Worm (Caenorhabditis elegans): ENCODE measurements around the gene Y38E10A.3.

Y38E10A.3 gene

DNA sequence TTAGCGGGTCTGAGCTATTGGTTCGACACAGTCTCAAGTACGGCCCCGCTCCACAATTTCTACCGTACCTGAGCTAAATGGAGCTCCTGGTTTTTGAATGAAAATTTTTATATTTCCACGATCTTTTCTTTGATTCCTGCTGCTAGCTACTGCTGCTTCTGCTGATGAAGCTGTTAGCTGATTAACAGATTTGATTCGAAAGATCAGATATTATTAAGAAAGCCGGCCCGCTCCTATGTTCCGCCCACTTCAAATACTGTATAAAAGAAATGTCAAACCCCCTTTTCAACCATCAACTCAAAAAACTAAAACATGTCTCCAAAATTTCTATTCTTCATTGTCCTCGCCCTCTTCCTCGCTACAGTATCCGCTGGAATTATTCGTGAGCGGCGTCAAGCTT, 43.0 kb upstream of the Y38E10A.3 start, which contains the start of gene nspe-3:
Gene nspe-3 (plus strand): TSS at position 301 of the 400 bp plus-strand sequence.
- TF ChIP-seq ttx-3 (tag; optimal IDR thresholded peaks at IDR 0.05) (no peak), eyg-1 (tag; optimal IDR thresholded peaks at IDR 0.05) (no peak), hlh-8 (tag; optimal IDR thresholded peaks at IDR 0.05) (no peak), pqm-1 (tag; optimal IDR thresholded peaks at IDR 0.05) (no peak), ceh-30 (tag; optimal IDR thresholded peaks at IDR 0.05) (no peak), ceh-31 (tag; optimal IDR thresholded peaks at IDR 0.05) (no peak), hlh-6 (tag; optimal IDR thresholded peaks at IDR 0.05) (no peak), gmeb-2 (tag; optimal IDR thresholded peaks at IDR 0.05) (no peak), npax-4 (tag; optimal IDR thresholded peaks at IDR 0.05) (no peak), ztf-16 (tag; optimal IDR thresholded peaks at IDR 0.05) (no peak), hlh-15 (tag; optimal IDR thresholded peaks at IDR 0.05) (no peak), fkh-10 (GFP tag; optimal IDR thresholded peaks at IDR 0.05) (no peak), tbx-2 (tag; optimal IDR thresholded peaks at IDR 0.05) (no peak), sdc-2 (tag; optimal IDR thresholded peaks at IDR 0.05) (no peak), rnt-1 (tag; optimal IDR thresholded peaks at IDR 0.05) (no peak), ceh-48 (tag; optimal IDR thresholded peaks at IDR 0.05) (no peak), C38D4.7 (GFP tag; optimal IDR thresholded peaks at IDR 0.05) (no peak)

DNA sequence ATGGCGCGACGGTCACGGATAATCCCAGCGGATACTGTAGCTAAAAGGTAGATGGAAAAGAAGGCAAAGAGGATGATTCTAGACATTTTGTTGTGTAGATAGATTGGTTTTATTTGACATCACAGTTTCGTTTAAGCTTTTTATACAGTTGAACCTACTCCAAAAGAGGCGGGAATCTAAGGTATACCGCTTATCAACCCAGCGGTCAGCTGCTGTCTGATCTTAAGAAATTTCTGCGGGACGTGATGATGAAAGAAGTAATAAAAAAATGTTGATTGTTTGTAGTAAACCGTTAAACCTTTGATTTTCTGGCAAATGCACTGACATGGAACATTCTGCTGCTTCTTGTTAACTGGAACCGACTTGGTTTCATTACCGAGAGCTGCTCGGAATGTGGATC, 41.5 kb upstream of the Y38E10A.3 start, which contains the start of gene nspe-6:
Gene nspe-6 (minus strand): TSS at position 101 of the 400 bp plus-strand sequence.
- TF ChIP-seq ahr-1 (tag; optimal IDR thresholded peaks at IDR 0.05) (no peak), ceh-24 (tag; optimal IDR thresholded peaks at IDR 0.05) (no peak), ceh-22 (tag; optimal IDR thresholded peaks at IDR 0.05) (no peak), ceh-9 (tag; optimal IDR thresholded peaks at IDR 0.05) (no peak), lim-6 (tag; optimal IDR thresholded peaks at IDR 0.05) (no peak), ets-4 (tag; optimal IDR thresholded peaks at IDR 0.05) (no peak), Y22D7AL.16 (tag; optimal IDR thresholded peaks at IDR 0.05) (no peak), pros-1 (tag; optimal IDR thresholded peaks at IDR 0.05) (no peak), eyg-1 (tag; optimal IDR thresholded peaks at IDR 0.05) (no peak), tbx-7 (tag; optimal IDR thresholded peaks at IDR 0.05) (no peak), K09A11.1 (tag; optimal IDR thresholded peaks at IDR 0.05; ENCODE audit: insufficient read depth) (no peak), ceh-45 (GFP tag; IDR thresholded peaks at IDR 0.05) (no peak), nhr-11 (tag; optimal IDR thresholded peaks at IDR 0.05) (no peak), odd-2 (tag; optimal IDR thresholded peaks at IDR 0.05) (no peak), ceh-19 (GFP tag; optimal IDR thresholded peaks at IDR 0.05) (no peak)

DNA sequence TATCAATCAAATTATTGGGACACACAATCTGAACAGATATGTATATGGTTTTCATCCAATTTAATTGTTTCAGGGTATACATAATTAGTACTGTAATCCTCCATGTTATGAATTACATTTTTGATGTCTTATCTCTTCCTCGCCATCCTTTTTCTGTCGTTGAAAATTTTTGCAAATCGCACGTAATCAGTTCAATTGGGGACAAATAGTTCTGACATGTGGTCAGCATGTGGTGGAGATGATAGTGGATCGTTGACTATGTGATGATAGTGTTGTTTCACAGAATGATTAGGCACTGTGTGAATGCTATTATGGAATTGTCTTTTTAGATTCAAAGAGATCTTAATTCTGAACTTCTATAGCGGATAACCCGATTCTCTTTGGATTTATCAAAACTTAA, 40.8 kb upstream of the Y38E10A.3 start:
- TF ChIP-seq ttx-3 (tag; optimal IDR thresholded peaks at IDR 0.05) (no peak), syd-9 (tag; optimal IDR thresholded peaks at IDR 0.05) (no peak), tbx-7 (tag; optimal IDR thresholded peaks at IDR 0.05) (no peak), madf-2 (tag; optimal IDR thresholded peaks at IDR 0.05) (no peak), C08G9.2 (tag; optimal IDR thresholded peaks at IDR 0.05) (no peak), ztf-16 (tag; optimal IDR thresholded peaks at IDR 0.05) (no peak)

DNA sequence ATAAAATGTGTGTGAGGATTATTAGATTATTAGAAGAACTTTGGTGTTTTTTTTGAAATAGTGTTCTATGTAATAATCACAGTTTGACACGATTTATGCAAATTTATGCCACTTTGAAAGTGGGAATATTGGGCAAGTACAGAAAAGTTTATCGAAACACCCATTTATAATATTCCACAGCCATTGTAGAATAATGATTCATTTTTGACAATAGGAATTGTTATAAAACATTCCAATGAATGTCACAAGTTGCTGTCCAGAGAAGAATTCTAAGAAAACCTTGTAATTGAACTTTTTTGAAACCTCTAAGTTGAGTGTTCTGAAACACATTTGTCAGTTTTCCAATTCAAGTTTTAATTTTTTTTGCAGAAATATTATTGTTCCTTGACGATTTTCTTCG, 37.6 kb upstream of the Y38E10A.3 start, which contains the start of gene nspe-4:
Gene nspe-4 (plus strand): TSS at position 301 of the 400 bp plus-strand sequence.
- no peak for TF ChIP-seq C38D4.7 (GFP tag; optimal IDR thresholded peaks at IDR 0.05)
- TF ChIP-seq pha-2 (tag; optimal IDR thresholded peaks at IDR 0.05), result no peak
- no peak for TF ChIP-seq pha-4 (tag; optimal IDR thresholded peaks at IDR 0.05)
- no peak for TF ChIP-seq dmd-4 (tag; optimal IDR thresholded peaks at IDR 0.05; ENCODE audit: borderline replicate concordance)
- no peak for TF ChIP-seq ceh-30 (tag; optimal IDR thresholded peaks at IDR 0.05)
- no peak for TF ChIP-seq ceh-34 (tag; optimal IDR thresholded peaks at IDR 0.05)
- TF ChIP-seq ceh-24 (tag; optimal IDR thresholded peaks at IDR 0.05), result no peak
- TF ChIP-seq npax-4 (tag; optimal IDR thresholded peaks at IDR 0.05), result no peak
- no peak for TF ChIP-seq hlh-6 (tag; optimal IDR thresholded peaks at IDR 0.05)
- TF ChIP-seq odd-2 (tag; optimal IDR thresholded peaks at IDR 0.05), result no peak
- TF ChIP-seq gmeb-2 (tag; optimal IDR thresholded peaks at IDR 0.05), result no peak
- no peak for TF ChIP-seq ceh-14 (tag; optimal IDR thresholded peaks at IDR 0.05)
- TF ChIP-seq ceh-2 (tag; optimal IDR thresholded peaks at IDR 0.05), result no peak
- no peak for TF ChIP-seq ceh-6 (GFP tag; optimal IDR thresholded peaks at IDR 0.05)
- no peak for TF ChIP-seq zip-5 (tag; optimal IDR thresholded peaks at IDR 0.05)
- no peak for TF ChIP-seq hlh-8 (tag; optimal IDR thresholded peaks at IDR 0.05)
- no peak for TF ChIP-seq F13H6.1 (tag; optimal IDR thresholded peaks at IDR 0.05)
- no peak for TF ChIP-seq ref-2 (tag; optimal IDR thresholded peaks at IDR 0.05)
- no peak for TF ChIP-seq sox-2 (GFP tag; IDR thresholded peaks at IDR 0.05)
